Worm (Caenorhabditis elegans) whole organism, L4 larva: Measurements from ENCODE around the gene C33B4.5.

Experiments
- ces-1 ChIP-seq: fragments of 150-350 bp; sonication (generic microtip); optimal IDR thresholded peaks from 4 replicates; lab custom pipeline; 2014; ENCODE audit warnings: missing biosample characterization, missing genetic modification reagents, missing genetic modification characterization
- duxl-1 ChIP-seq: sonication (generic microtip); optimal IDR thresholded peaks from 2 replicates; lab custom pipeline; 2016; ENCODE audit warnings: mild to moderate bottlenecking, missing genetic modification characterization, moderate library complexity, missing compliant biosample characterization; ENCODE audit not compliant: poor library complexity
- egl-43 ChIP-seq: fragments of 200-800 bp; sonication (Bioruptor generic); IDR thresholded peaks from 2 replicates; pipeline ENCODE4 v1.3.6; 2022; ENCODE audit warnings: missing genetic modification reagents, missing genetic modification characterization, missing compliant biosample characterization
- lin-1 ChIP-seq: fragments of 200-800 bp; sonication (Bioruptor generic); IDR thresholded peaks from 2 replicates; pipeline ENCODE4 v1.3.6; 2022; ENCODE audit warnings: missing genetic modification reagents, missing genetic modification characterization, missing compliant biosample characterization
- nhr-41 ChIP-seq: fragments of 200-800 bp; sonication (Bioruptor generic); IDR thresholded peaks from 2 replicates; pipeline ENCODE4 v1.3.6; 2022; ENCODE audit warnings: missing genetic modification reagents, missing genetic modification characterization, missing compliant biosample characterization
- nhr-6 ChIP-seq: fragments of 150-350 bp; optimal IDR thresholded peaks from 2 replicates; lab custom pipeline; 2014; ENCODE audit warnings: missing biosample characterization, missing genetic modification characterization
- skn-1 ChIP-seq: fragments of 150-350 bp; optimal IDR thresholded peaks from 2 replicates; lab custom pipeline; 2014; ENCODE audit warnings: missing biosample characterization, missing genetic modification characterization
- snpc-4 ChIP-seq: fragments of 150-350 bp; optimal IDR thresholded peaks from 2 replicates; lab custom pipeline; 2014; ENCODE audit warnings: missing biosample characterization, missing genetic modification characterization

ce11 chrII:11424032-11424431 is 40.9 kb downstream of the C33B4.5 start:
- no peak for TF ChIP-seq ces-1 (GFP tag; lab: Kevin White, UChicago)
- TF ChIP-seq nhr-41, result no peak
- TF ChIP-seq snpc-4 (tag; lab: Kevin White, UChicago), result no peak
- no peak for TF ChIP-seq skn-1 (tag; lab: Kevin White, UChicago)
- TF ChIP-seq egl-43 (GFP tag; lab: Robert Waterston, UW), result no peak
- TF ChIP-seq lin-1 (GFP tag; lab: Robert Waterston, UW), result no peak
- TF ChIP-seq duxl-1 (tag; lab: Kevin White, UChicago), result no peak
- no peak for TF ChIP-seq nhr-6 (tag; lab: Kevin White, UChicago)
